Fruit fly (Drosophila melanogaster) whole organism, prepupa: ENCODE measurements around the gene CG8034.

Source experiments
- Blimp-1 ChIP-seq: fragments of 200-800 bp; sonication (Bioruptor generic); optimal IDR thresholded peaks from 3 replicates; lab custom pipeline; 2017; ENCODE audit warnings: missing biosample characterization, missing genetic modification characterization, mild to moderate bottlenecking, moderate library complexity, missing genetic modification reagents
- CG10631 ChIP-seq: fragments of 200-800 bp; sonication (Bioruptor generic); optimal IDR thresholded peaks from 2 replicates; lab custom pipeline; 2016; ENCODE audit warnings: missing biosample characterization, missing genetic modification characterization
- CG10669 ChIP-seq: fragments of 200-800 bp; sonication (Bioruptor generic); optimal IDR thresholded peaks from 3 replicates; lab custom pipeline; 2018; ENCODE audit warnings: missing biosample characterization, mild to moderate bottlenecking, missing genetic modification characterization, moderate library complexity
- CG15336 ChIP-seq: fragments of 200-800 bp; sonication (Bioruptor generic); IDR thresholded peaks from 2 replicates; pipeline ENCODE4 v1.3.6; 2022; ENCODE audit warnings: missing biosample characterization, missing genetic modification characterization
- CG3032 ChIP-seq: fragments of 200-800 bp; optimal IDR thresholded peaks from 2 replicates; lab custom pipeline; 2019; ENCODE audit warnings: missing biosample characterization, mild to moderate bottlenecking, missing genetic modification characterization, moderate library complexity
- CG31627 ChIP-seq: fragments of 200-800 bp; sonication (Bioruptor generic); optimal IDR thresholded peaks from 3 replicates; lab custom pipeline; 2016; ENCODE audit warnings: missing biosample characterization, missing genetic modification characterization
- CG3919 ChIP-seq: fragments of 200-800 bp; sonication (Bioruptor generic); optimal IDR thresholded peaks from 3 replicates; lab custom pipeline; 2016; ENCODE audit warnings: missing biosample characterization, missing genetic modification characterization
- CG4318 ChIP-seq: fragments of 200-800 bp; sonication (Bioruptor generic); optimal IDR thresholded peaks from 3 replicates; lab custom pipeline; 2017; ENCODE audit warnings: missing biosample characterization, mild to moderate bottlenecking, missing genetic modification characterization
- CG6163 ChIP-seq: fragments of 200-800 bp; sonication (Bioruptor generic); IDR thresholded peaks from 3 replicates; pipeline ENCODE4 v1.3.6; 2022; ENCODE audit warnings: missing biosample characterization, missing genetic modification characterization
- CG6276 ChIP-seq: fragments of 200-800 bp; sonication (Bioruptor generic); optimal IDR thresholded peaks from 2 replicates; lab custom pipeline; 2017; ENCODE audit warnings: missing biosample characterization, mild to moderate bottlenecking, missing genetic modification characterization
- CG6808 ChIP-seq: fragments of 200-800 bp; sonication (Bioruptor generic); optimal IDR thresholded peaks from 3 replicates; lab custom pipeline; 2017; ENCODE audit warnings: missing biosample characterization, missing genetic modification characterization, mild to moderate bottlenecking, moderate library complexity, missing genetic modification reagents
- CG6854 ChIP-seq: fragments of 200-800 bp; sonication (Bioruptor generic); optimal IDR thresholded peaks from 2 replicates; lab custom pipeline; 2017; ENCODE audit warnings: missing biosample characterization, mild to moderate bottlenecking, missing genetic modification characterization
- CG8319 ChIP-seq: fragments of 200-800 bp; sonication (Bioruptor generic); optimal IDR thresholded peaks from 3 replicates; lab custom pipeline; 2016; ENCODE audit warnings: missing biosample characterization, missing genetic modification characterization
- CG9139 ChIP-seq: fragments of 200-800 bp; sonication (Bioruptor generic); optimal IDR thresholded peaks from 3 replicates; lab custom pipeline; 2017; ENCODE audit warnings: missing biosample characterization, mild to moderate bottlenecking, missing genetic modification characterization
- Eip75B ChIP-seq: fragments of 200-800 bp; sonication (Bioruptor generic); optimal IDR thresholded peaks from 3 replicates; lab custom pipeline; 2016; ENCODE audit warnings: missing biosample characterization, missing genetic modification characterization
- Eip78C ChIP-seq: fragments of 200-800 bp; sonication (Bioruptor generic); peaks from one replicate; lab custom pipeline; 2016; ENCODE audit warnings: missing biosample characterization, missing genetic modification characterization
- Ets21C ChIP-seq: fragments of 200-800 bp; sonication (Bioruptor generic); optimal IDR thresholded peaks from 3 replicates; lab custom pipeline; 2016; ENCODE audit warnings: missing biosample characterization, missing genetic modification characterization
- Ets96B ChIP-seq: fragments of 200-800 bp; optimal IDR thresholded peaks from 2 replicates; lab custom pipeline; 2019; ENCODE audit warnings: missing biosample characterization, mild to moderate bottlenecking, missing genetic modification characterization, moderate library complexity
- Hr39 ChIP-seq: fragments of 200-800 bp; sonication (Bioruptor generic); optimal IDR thresholded peaks from 2 replicates; lab custom pipeline; 2016; ENCODE audit warnings: missing biosample characterization, missing genetic modification characterization
- Hr4 ChIP-seq: fragments of 200-800 bp; sonication (Bioruptor generic); optimal IDR thresholded peaks from 3 replicates; lab custom pipeline; 2016; ENCODE audit warnings: missing biosample characterization, missing genetic modification characterization
- Met ChIP-seq: fragments of 200-800 bp; sonication (Bioruptor generic); optimal IDR thresholded peaks from 3 replicates; lab custom pipeline; 2016; ENCODE audit warnings: missing biosample characterization, missing genetic modification characterization
- OdsH ChIP-seq: fragments of 200-800 bp; sonication (Bioruptor generic); optimal IDR thresholded peaks from 3 replicates; lab custom pipeline; 2016; ENCODE audit warnings: missing biosample characterization, missing genetic modification characterization
- Smox ChIP-seq: fragments of 200-800 bp; sonication (Bioruptor generic); optimal IDR thresholded peaks from 3 replicates; lab custom pipeline; 2016; ENCODE audit warnings: missing biosample characterization, missing genetic modification characterization
- Sox15 ChIP-seq: fragments of 200-800 bp; sonication (Bioruptor generic); optimal IDR thresholded peaks from 3 replicates; lab custom pipeline; 2016; ENCODE audit warnings: missing biosample characterization, missing genetic modification characterization
- achi ChIP-seq: fragments of 200-800 bp; sonication (Bioruptor generic); optimal IDR thresholded peaks from 3 replicates; lab custom pipeline; 2016; ENCODE audit warnings: missing biosample characterization, missing genetic modification characterization
- acj6 ChIP-seq: fragments of 200-800 bp; sonication (Bioruptor generic); optimal IDR thresholded peaks from 3 replicates; lab custom pipeline; 2016; ENCODE audit warnings: missing biosample characterization, missing genetic modification characterization
- cyc ChIP-seq: fragments of 200-800 bp; sonication (Bioruptor generic); optimal IDR thresholded peaks from 3 replicates; lab custom pipeline; 2016; ENCODE audit warnings: missing biosample characterization, missing genetic modification characterization
- eg ChIP-seq: fragments of 200-800 bp; sonication (Bioruptor generic); IDR thresholded peaks from 3 replicates; pipeline ENCODE4 v1.3.6; 2022; ENCODE audit warnings: missing biosample characterization, missing genetic modification characterization
- esn ChIP-seq: fragments of 200-800 bp; sonication (Bioruptor generic); optimal IDR thresholded peaks from 2 replicates; lab custom pipeline; 2016; ENCODE audit warnings: missing biosample characterization, mild to moderate bottlenecking, missing genetic modification characterization, moderate library complexity
- fd59A ChIP-seq: fragments of 200-800 bp; sonication (Bioruptor generic); optimal IDR thresholded peaks from 2 replicates; lab custom pipeline; 2017; ENCODE audit warnings: missing biosample characterization, mild to moderate bottlenecking, missing genetic modification characterization, missing genetic modification reagents
- fkh ChIP-seq: fragments of 200-800 bp; sonication (Bioruptor generic); optimal IDR thresholded peaks from 3 replicates; lab custom pipeline; 2017; ENCODE audit warnings: missing biosample characterization, mild to moderate bottlenecking, missing genetic modification characterization, moderate library complexity
- pdm3 ChIP-seq: fragments of 200-800 bp; sonication (Bioruptor generic); optimal IDR thresholded peaks from 3 replicates; lab custom pipeline; 2016; ENCODE audit warnings: missing biosample characterization, missing genetic modification characterization
- salr ChIP-seq, 2 experiments: fragments of 200-800 bp; sonication (Bioruptor generic); optimal IDR thresholded peaks; 3 replicates each; lab custom pipeline; 2016 to 2018; ENCODE audit warnings: missing biosample characterization in 2 of 2, missing genetic modification characterization in 2 of 2, mild to moderate bottlenecking in 1 of 2
- ss ChIP-seq, 2 experiments: fragments of 200-800 bp; sonication (Bioruptor generic); optimal IDR thresholded peaks; 2 replicates in 1 of 2; 3 replicates in 1 of 2; lab custom pipeline; 2017 to 2018; ENCODE audit warnings: mild to moderate bottlenecking in 2 of 2, missing biosample characterization in 2 of 2, missing genetic modification characterization in 2 of 2, moderate library complexity in 1 of 2
- svp ChIP-seq: fragments of 200-800 bp; sonication (Bioruptor generic); peaks from one replicate; lab custom pipeline; 2016; ENCODE audit warnings: missing biosample characterization, missing genetic modification characterization
- topi ChIP-seq: fragments of 200-800 bp; sonication (Bioruptor generic); optimal IDR thresholded peaks from 3 replicates; lab custom pipeline; 2016; ENCODE audit warnings: missing biosample characterization, missing genetic modification characterization
- vri ChIP-seq: fragments of 200-800 bp; sonication (Bioruptor generic); optimal IDR thresholded peaks from 3 replicates; lab custom pipeline; 2016; ENCODE audit warnings: missing biosample characterization, mild to moderate bottlenecking, missing genetic modification characterization

Gene CG8034

DNA sequence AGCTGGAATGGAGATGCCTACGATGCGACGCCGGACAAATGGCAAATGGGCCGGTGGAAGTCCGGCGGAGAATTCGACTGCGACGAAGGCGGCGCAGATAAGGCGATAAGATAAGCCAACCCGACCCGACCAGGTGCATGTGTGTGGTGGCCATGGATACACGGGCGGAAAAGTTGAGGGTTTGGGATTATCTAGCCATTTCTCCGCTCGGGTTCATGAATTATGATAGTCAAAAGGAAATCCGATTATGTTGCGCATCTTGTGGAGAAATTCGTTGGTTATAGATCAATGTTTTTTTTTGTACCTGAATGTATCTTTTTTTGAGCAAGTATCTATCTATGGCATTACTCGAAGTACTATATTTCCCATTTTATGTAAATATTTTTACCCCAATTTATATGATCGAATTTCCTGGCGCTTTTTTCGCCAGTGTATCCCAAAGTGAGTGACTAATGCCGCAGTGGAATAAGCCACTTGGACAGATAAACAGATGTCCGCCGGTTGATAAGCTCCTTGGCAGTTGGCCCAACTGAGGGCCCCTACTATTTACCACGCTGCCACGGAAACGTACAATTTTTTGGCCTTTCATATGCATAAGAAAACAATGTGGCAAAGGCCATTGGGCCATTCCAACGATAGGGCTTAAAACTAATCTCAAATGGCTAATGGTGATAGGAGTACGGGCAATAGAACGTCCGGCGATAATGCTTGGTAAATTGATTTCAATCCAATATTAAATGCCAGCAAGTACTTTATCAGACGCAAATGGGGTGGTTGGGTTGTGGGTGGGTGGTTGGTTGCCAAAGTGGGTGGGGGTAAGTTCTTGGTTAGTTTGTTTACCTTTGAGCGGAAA lies 50.5 kb downstream of the CG8034 start, which contains the start of gene CG7992 (continued):
- TF ChIP-seq ss (GFP tag; optimal IDR thresholded peaks at IDR 0.05; lab: Kevin White, UChicago): no peak
- peak; percentile 43 for TF ChIP-seq vri
- TF ChIP-seq CG8319 (GFP tag; lab: Kevin White, UChicago): no peak
- no peak for TF ChIP-seq CG10669 (GFP tag; lab: Kevin White, UChicago)
- TF ChIP-seq Ets21C (GFP tag; lab: Kevin White, UChicago): no peak
- peak; percentile 4 for TF ChIP-seq achi (GFP tag; lab: Kevin White, UChicago)
- peak; percentile 58 for TF ChIP-seq topi (GFP tag; lab: Kevin White, UChicago)
- TF ChIP-seq CG10631 (GFP tag; lab: Kevin White, UChicago): peak; percentile 15
- TF ChIP-seq fkh (GFP tag; lab: Kevin White, UChicago): peak; percentile 12

DNA sequence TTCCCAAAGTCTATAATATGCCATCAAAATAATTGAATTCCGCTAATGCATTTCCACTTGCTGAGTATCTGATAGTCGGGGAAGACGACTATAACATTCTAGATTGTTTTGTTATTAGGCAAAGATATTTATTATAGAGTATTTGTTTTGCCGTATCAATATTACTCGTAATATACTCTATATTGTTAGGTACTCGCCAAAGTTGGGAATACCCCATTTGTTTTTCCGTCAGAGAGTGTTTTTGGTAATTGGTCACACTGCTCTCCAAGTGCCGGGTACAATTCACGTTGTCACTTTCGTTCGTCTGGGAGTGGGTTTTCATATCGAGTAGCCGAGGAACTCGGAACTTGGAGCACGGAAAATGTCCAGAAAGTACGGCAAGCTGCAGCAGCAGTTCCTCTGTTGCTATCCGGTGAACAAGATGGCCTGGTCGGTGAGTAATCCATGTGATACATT lies 54.6 kb downstream of the CG8034 start, which contains the start of gene CG7889:
TSS of gene CG7889 (plus strand) at position 253 of the 456 bp plus-strand sequence.
- TF ChIP-seq pdm3 (GFP tag; lab: Kevin White, UChicago) (peak; percentile 5), svp (peak; percentile 62), cyc (peak; percentile 30), CG6163 (GFP tag; lab: Robert Waterston, UW) (peak; percentile 37; the same call in 1 of the 3 replicates), achi (GFP tag; lab: Kevin White, UChicago) (peak; percentile 11), CG9139 (GFP tag; lab: Kevin White, UChicago) (no peak), Ets96B (peak; percentile 19), Eip75B (GFP tag; lab: Kevin White, UChicago) (peak; percentile 29), Smox (peak; percentile 15), topi (GFP tag; lab: Kevin White, UChicago) (peak; percentile 32), CG3032 (peak; percentile 16), CG3919 (peak; percentile 39), CG6854 (peak; percentile 29), eg (GFP tag; lab: Robert Waterston, UW) (peak; percentile 33; the same call in 1 of the 3 replicates), Hr39 (GFP tag; lab: Kevin White, UChicago) (peak; percentile 7), salr (GFP tag; optimal IDR thresholded peaks at IDR 0.05; lab: Kevin White, UChicago) (no peak), CG6808 (GFP tag; lab: Kevin White, UChicago) (no peak), acj6 (peak; percentile 26), Blimp-1 (GFP tag; lab: Kevin White, UChicago) (peak; percentile 78), Sox15 (GFP tag; lab: Kevin White, UChicago) (no peak), OdsH (GFP tag; lab: Kevin White, UChicago) (no peak), Eip78C (GFP tag; lab: Kevin White, UChicago) (peak; percentile 78), esn (peak; percentile 8), Met (peak; percentile 18), CG4318 (GFP tag; lab: Kevin White, UChicago) (no peak), CG10669 (GFP tag; lab: Kevin White, UChicago) (peak; percentile 31), fd59A (GFP tag; lab: Kevin White, UChicago) (no peak), CG6276 (peak; percentile 4), CG31627 (GFP tag; lab: Kevin White, UChicago) (no peak), CG15336 (GFP tag; lab: Robert Waterston, UW) (0 out of 2 replicates have a peak, but pooled peaks have one; percentile 11), Hr4 (GFP tag; lab: Kevin White, UChicago) (peak; percentile 45)
